Fruit fly (Drosophila melanogaster) whole organism, embryonic: Measurements from ENCODE around the gene Cep135.

Experiments used
- ATbp ChIP-seq: fragments of 200-800 bp; sonication (Bioruptor generic); optimal IDR thresholded peaks from 2 replicates; lab custom pipeline; 2017; ENCODE audit warnings: missing biosample characterization, mild to moderate bottlenecking, missing genetic modification characterization, missing genetic modification reagents
- BtbVII ChIP-seq: fragments of 200-800 bp; sonication (Bioruptor generic); optimal IDR thresholded peaks from 3 replicates; lab custom pipeline; 2017; ENCODE audit warnings: missing biosample characterization, mild to moderate bottlenecking, missing genetic modification characterization
- CG10959 ChIP-seq: fragments of 200-800 bp; sonication (Bioruptor generic); IDR thresholded peaks from 2 replicates; pipeline ENCODE4 v1.3.6; 2022; ENCODE audit warnings: missing biosample characterization, missing genetic modification characterization
- CG11696 ChIP-seq: fragments of 200-800 bp; sonication (Bioruptor generic); IDR thresholded peaks from 2 replicates; pipeline ENCODE4 v1.3.6; 2022; ENCODE audit warnings: missing biosample characterization, missing genetic modification characterization
- CG12769 ChIP-seq: fragments of 200-800 bp; sonication (Bioruptor generic); optimal IDR thresholded peaks from 2 replicates; lab custom pipeline; 2019; ENCODE audit warnings: missing biosample characterization, mild to moderate bottlenecking, missing genetic modification characterization, moderate library complexity
- CG14860 ChIP-seq: fragments of 200-800 bp; sonication (Bioruptor generic); IDR thresholded peaks from 3 replicates; pipeline ENCODE4 v1.3.6; 2022; ENCODE audit warnings: missing biosample characterization, missing genetic modification characterization; ENCODE audit not compliant: partially characterized antibody
- CG15073 ChIP-seq: fragments of 200-800 bp; sonication (Bioruptor generic); optimal IDR thresholded peaks from 2 replicates; lab custom pipeline; 2016; ENCODE audit warnings: missing biosample characterization, missing genetic modification characterization
- CG1832 ChIP-seq: fragments of 200-800 bp; sonication (Bioruptor generic); optimal IDR thresholded peaks from 2 replicates; lab custom pipeline; 2017; ENCODE audit warnings: missing biosample characterization, mild to moderate bottlenecking, missing genetic modification characterization, inconsistent platforms
- CG18599 ChIP-seq: fragments of 200-800 bp; sonication (Bioruptor generic); optimal IDR thresholded peaks from 3 replicates; lab custom pipeline; 2017; ENCODE audit warnings: missing biosample characterization, missing genetic modification characterization, mild to moderate bottlenecking, moderate library complexity, missing genetic modification reagents
- CG2712 ChIP-seq: fragments of 200-800 bp; optimal IDR thresholded peaks from 3 replicates; lab custom pipeline; 2019; ENCODE audit warnings: missing biosample characterization, mild to moderate bottlenecking, missing genetic modification characterization, moderate library complexity
- CG3163 ChIP-seq: fragments of 200-800 bp; sonication (Bioruptor generic); optimal IDR thresholded peaks from 3 replicates; lab custom pipeline; 2016; ENCODE audit warnings: missing biosample characterization, missing genetic modification characterization
- CG4404 ChIP-seq: fragments of 200-800 bp; sonication (Bioruptor generic); IDR thresholded peaks from 2 replicates; pipeline ENCODE4 v1.3.6; 2022; ENCODE audit warnings: missing biosample characterization, missing genetic modification characterization
- CG6254 ChIP-seq: fragments of 200-800 bp; sonication (Bioruptor generic); optimal IDR thresholded peaks from 3 replicates; lab custom pipeline; 2017; ENCODE audit warnings: mild to moderate bottlenecking, missing biosample characterization, missing genetic modification reagents, missing genetic modification characterization
- CG6272 ChIP-seq: fragments of 200-800 bp; sonication (Bioruptor generic); IDR thresholded peaks from 2 replicates; pipeline ENCODE4 v1.3.6; 2022; ENCODE audit warnings: missing biosample characterization, missing genetic modification characterization
- CoRest ChIP-seq: fragments of 200-800 bp; sonication (Bioruptor generic); optimal IDR thresholded peaks from 3 replicates; lab custom pipeline; 2018; ENCODE audit warnings: missing biosample characterization, mild to moderate bottlenecking, missing genetic modification characterization, moderate library complexity
- Dfd ChIP-seq, 2 experiments: fragments of >200 bp; optimal IDR thresholded peaks; 2 replicates each; lab custom pipeline; 2017; ENCODE audit warnings: missing biosample characterization in 2 of 2, missing genetic modification characterization in 2 of 2
- ERR ChIP-seq: fragments of 200-800 bp; sonication (Bioruptor generic); optimal IDR thresholded peaks from 2 replicates; lab custom pipeline; 2016; ENCODE audit warnings: missing biosample characterization, missing genetic modification characterization
- HLHmδ ChIP-seq: fragments of 200-800 bp; sonication (Bioruptor generic); optimal IDR thresholded peaks from 2 replicates; lab custom pipeline; 2018; ENCODE audit warnings: missing biosample characterization, mild to moderate bottlenecking, missing genetic modification characterization, moderate library complexity
- Hand ChIP-seq: fragments of 200-800 bp; sonication (Bioruptor generic); optimal IDR thresholded peaks from 2 replicates; lab custom pipeline; 2017; ENCODE audit warnings: mild to moderate bottlenecking, missing biosample characterization, missing genetic modification reagents, missing genetic modification characterization
- Hr51 ChIP-seq, 2 experiments: fragments of 200-800 bp; sonication (Bioruptor generic); optimal IDR thresholded peaks; 2 replicates in 1 of 2; 3 replicates in 1 of 2; lab custom pipeline; 2016 to 2018; ENCODE audit warnings: missing biosample characterization in 2 of 2, missing genetic modification characterization in 2 of 2, mild to moderate bottlenecking in 1 of 2, moderate library complexity in 1 of 2
- Oaz ChIP-seq: fragments of 200-800 bp; sonication (Bioruptor generic); IDR thresholded peaks from 2 replicates; pipeline ENCODE4 v1.3.6; 2022; ENCODE audit warnings: missing biosample characterization, missing genetic modification characterization
- Pdp1 ChIP-seq, 2 experiments: fragments of 200-800 bp; sonication (Bioruptor generic); optimal IDR thresholded peaks; 3 replicates each; lab custom pipeline; 2016; ENCODE audit warnings: missing biosample characterization in 2 of 2, missing genetic modification characterization in 2 of 2, mild to moderate bottlenecking in 1 of 2, moderate library complexity in 1 of 2
- Sox100B ChIP-seq: fragments of 200-800 bp; sonication (Bioruptor generic); optimal IDR thresholded peaks from 3 replicates; lab custom pipeline; 2018; ENCODE audit warnings: missing biosample characterization, mild to moderate bottlenecking, missing genetic modification characterization
- Spps ChIP-seq: fragments of 200-800 bp; sonication (Bioruptor generic); optimal IDR thresholded peaks from 2 replicates; lab custom pipeline; 2018; ENCODE audit warnings: missing biosample characterization, mild to moderate bottlenecking, missing genetic modification characterization
- Sry-β ChIP-seq: fragments of 200-800 bp; sonication (Bioruptor generic); optimal IDR thresholded peaks from 2 replicates; lab custom pipeline; 2018; ENCODE audit warnings: missing biosample characterization, mild to moderate bottlenecking, missing genetic modification characterization, moderate library complexity
- ash1 ChIP-seq: fragments of 200-800 bp; sonication (Bioruptor generic); optimal IDR thresholded peaks from 2 replicates; lab custom pipeline; 2018; ENCODE audit warnings: missing biosample characterization, mild to moderate bottlenecking, missing genetic modification characterization
- bab2 ChIP-seq: fragments of 200-800 bp; sonication (Bioruptor generic); optimal IDR thresholded peaks from 2 replicates; lab custom pipeline; 2016; ENCODE audit warnings: missing biosample characterization, missing genetic modification characterization
- da ChIP-seq: fragments of 200-800 bp; sonication (Bioruptor generic); optimal IDR thresholded peaks from 2 replicates; lab custom pipeline; 2016; ENCODE audit warnings: missing biosample characterization, missing genetic modification characterization
- dmrt11E ChIP-seq: fragments of 200-800 bp; sonication (Bioruptor generic); optimal IDR thresholded peaks from 3 replicates; lab custom pipeline; 2018; ENCODE audit warnings: missing biosample characterization, mild to moderate bottlenecking, missing genetic modification characterization, moderate library complexity
- dmrt99B ChIP-seq: fragments of 200-800 bp; sonication (Bioruptor generic); optimal IDR thresholded peaks from 2 replicates; lab custom pipeline; 2018; ENCODE audit warnings: missing biosample characterization, mild to moderate bottlenecking, missing genetic modification characterization, moderate library complexity
- dpn ChIP-seq, 2 experiments: fragments of 200-800 bp; sonication (Bioruptor generic); optimal IDR thresholded peaks; 3 replicates each; lab custom pipeline; 2016; ENCODE audit warnings: missing biosample characterization in 2 of 2, missing genetic modification characterization in 2 of 2
- dysf ChIP-seq: fragments of 200-800 bp; sonication (Bioruptor generic); IDR thresholded peaks from 3 replicates; pipeline ENCODE4 v1.3.6; 2022; ENCODE audit warnings: missing biosample characterization, missing genetic modification characterization
- gce ChIP-seq: fragments of 200-800 bp; sonication (Bioruptor generic); IDR thresholded peaks from 3 replicates; pipeline ENCODE4 v1.3.6; 2022; ENCODE audit warnings: missing biosample characterization, missing genetic modification characterization
- gem ChIP-seq: fragments of 200-800 bp; sonication (Bioruptor generic); optimal IDR thresholded peaks from 2 replicates; lab custom pipeline; 2019; ENCODE audit warnings: missing biosample characterization, mild to moderate bottlenecking, missing genetic modification characterization, moderate library complexity
- lilli ChIP-seq: fragments of 200-800 bp; sonication (Bioruptor generic); optimal IDR thresholded peaks from 3 replicates; lab custom pipeline; 2016; ENCODE audit warnings: missing biosample characterization, missing genetic modification characterization
- nerfin-2 ChIP-seq: fragments of 200-800 bp; sonication (Bioruptor generic); IDR thresholded peaks from 2 replicates; pipeline ENCODE4 v1.3.6; 2022; ENCODE audit warnings: missing biosample characterization, missing genetic modification characterization; ENCODE audit not compliant: partially characterized antibody
- org-1 ChIP-seq: fragments of 200-800 bp; sonication (Bioruptor generic); optimal IDR thresholded peaks from 2 replicates; lab custom pipeline; 2017; ENCODE audit warnings: missing biosample characterization, missing genetic modification characterization
- pho ChIP-seq: fragments of 200-800 bp; sonication (Bioruptor generic); optimal IDR thresholded peaks from 2 replicates; lab custom pipeline; 2016; ENCODE audit warnings: missing biosample characterization, missing genetic modification characterization
- pros ChIP-seq: fragments of 200-800 bp; sonication (Bioruptor generic); optimal IDR thresholded peaks from 3 replicates; lab custom pipeline; 2019; ENCODE audit warnings: missing biosample characterization, mild to moderate bottlenecking, missing genetic modification characterization, moderate library complexity
- psq ChIP-seq: fragments of 200-800 bp; sonication (Bioruptor generic); optimal IDR thresholded peaks from 2 replicates; lab custom pipeline; 2017; ENCODE audit warnings: missing biosample characterization, missing genetic modification characterization
- salm ChIP-seq: fragments of 200-800 bp; sonication (Bioruptor generic); optimal IDR thresholded peaks from 2 replicates; lab custom pipeline; 2018; ENCODE audit warnings: missing biosample characterization, mild to moderate bottlenecking, missing genetic modification characterization
- sens ChIP-seq: fragments of 200-800 bp; sonication (Bioruptor generic); peaks from one replicate; lab custom pipeline; 2016; ENCODE audit warnings: missing biosample characterization, missing genetic modification characterization
- sna ChIP-seq: fragments of 200-800 bp; sonication (Bioruptor generic); IDR thresholded peaks from 2 replicates; pipeline ENCODE4 v1.3.6; 2022; ENCODE audit warnings: missing biosample characterization, missing genetic modification characterization; ENCODE audit not compliant: partially characterized antibody
- tgo ChIP-seq: fragments of 200-800 bp; sonication (Bioruptor generic); IDR thresholded peaks from 3 replicates; pipeline ENCODE4 v1.3.6; 2022; ENCODE audit warnings: missing biosample characterization, missing genetic modification characterization
- trh ChIP-seq: fragments of 200-800 bp; sonication (Bioruptor generic); optimal IDR thresholded peaks from 2 replicates; lab custom pipeline; 2016; ENCODE audit warnings: missing biosample characterization, missing genetic modification characterization
- vnd ChIP-seq: fragments of 200-800 bp; sonication (Bioruptor generic); IDR thresholded peaks from 3 replicates; pipeline ENCODE4 v1.3.6; 2022; ENCODE audit warnings: missing biosample characterization, missing genetic modification characterization; ENCODE audit not compliant: partially characterized antibody
- yki ChIP-seq: fragments of >200 bp; optimal IDR thresholded peaks from 3 replicates; lab custom pipeline; 2018
- zfh1 ChIP-seq: fragments of 200-800 bp; sonication (Bioruptor generic); IDR thresholded peaks from 3 replicates; pipeline ENCODE4 v1.3.6; 2022; ENCODE audit warnings: missing biosample characterization, missing genetic modification characterization

The Cep135 gene

dm6 chr3L:15171769-15172403, 55.3 kb downstream of the Cep135 start (continued):
- no peak for TF ChIP-seq trh (GFP tag; lab: Kevin White, UChicago)
- TF ChIP-seq CG2712 (tag; lab: Kevin White, UChicago): peak; percentile 31
- TF ChIP-seq Spps (tag; lab: Kevin White, UChicago): peak; percentile 31
- TF ChIP-seq dysf (GFP tag; lab: Robert Waterston, UW): no peak
- peak; percentile 47 for TF ChIP-seq CG1832 (GFP tag; lab: Kevin White, UChicago)
- no peak for TF ChIP-seq BtbVII (GFP tag; lab: Kevin White, UChicago)
- TF ChIP-seq CG6254 (GFP tag; lab: Kevin White, UChicago): peak; percentile 46
- TF ChIP-seq Hand: no peak
- no peak for TF ChIP-seq CG6272 (GFP tag; lab: Robert Waterston, UW)
- no peak for TF ChIP-seq CG11696 (GFP tag; lab: Robert Waterston, UW)
- no peak for TF ChIP-seq org-1
- TF ChIP-seq pho (GFP tag; lab: Kevin White, UChicago): no peak
- no peak for TF ChIP-seq bab2 (GFP tag; lab: Kevin White, UChicago)
- peak; percentile 29 for TF ChIP-seq dmrt11E
- TF ChIP-seq CG15073: no peak
- no peak for TF ChIP-seq zfh1
- TF ChIP-seq Dfd (GFP tag; optimal IDR thresholded peaks at IDR 0.05; lab: Kevin White, UChicago): no peak
- peak; percentile 77 for TF ChIP-seq sens (GFP tag; lab: Kevin White, UChicago)
- peak; percentile 6 for TF ChIP-seq Sox100B (GFP tag; lab: Kevin White, UChicago)
- peak in 1 of 2 experiments; percentile 22 for TF ChIP-seq Hr51 (GFP tag; optimal IDR thresholded peaks at IDR 0.05; lab: Kevin White, UChicago)
- peak; percentile 5 for TF ChIP-seq dmrt99B
- TF ChIP-seq ATbp: peak; percentile 36
- no peak for TF ChIP-seq CG3163

- TF ChIP-seq CG10959 (GFP tag; lab: Robert Waterston, UW) (peak; percentile 10; the same call in 1 of the 2 replicates), CG12769 (no peak), psq (GFP tag; lab: Kevin White, UChicago) (no peak), Dfd (GFP tag; optimal IDR thresholded peaks at IDR 0.05; lab: Kevin White, UChicago) (no peak), sna (GFP tag; lab: Robert Waterston, UW) (no peak), Sry-β (no peak), ash1 (GFP tag; lab: Kevin White, UChicago) (no peak), pros (GFP tag; lab: Kevin White, UChicago) (no peak), HLHmδ (GFP tag; lab: Kevin White, UChicago) (no peak), sens (GFP tag; lab: Kevin White, UChicago) (peak; percentile 71), CG2712 (tag; lab: Kevin White, UChicago) (peak; percentile 7), Pdp1 (GFP tag; optimal IDR thresholded peaks at IDR 0.05; lab: Kevin White, UChicago) (peak in 1 of 2 experiments; percentile 56), CG14860 (peak; percentile 44; the same call in 1 of the 3 replicates), ERR (GFP tag; lab: Kevin White, UChicago) (no peak), lilli (GFP tag; lab: Kevin White, UChicago) (no peak), gem (tag; lab: Kevin White, UChicago) (peak; percentile 11), gce (GFP tag; lab: Robert Waterston, UW) (no peak), CoRest (tag; lab: Kevin White, UChicago) (no peak), CG18599 (GFP tag; lab: Kevin White, UChicago) (no peak), tgo (GFP tag; lab: Robert Waterston, UW) (no peak), CG4404 (no peak), CG11696 (GFP tag; lab: Robert Waterston, UW) (no peak), vnd (GFP tag; lab: Robert Waterston, UW) (no peak), Oaz (no peak), dpn (GFP tag; optimal IDR thresholded peaks at IDR 0.05; lab: Kevin White, UChicago) (no peak), nerfin-2 (GFP tag; lab: Robert Waterston, UW) (peak; percentile 38), salm (tag; lab: Kevin White, UChicago) (no peak), yki (lab: Kevin White, UChicago) (no peak), da (no peak)
These were observed 56.0 kb downstream of the Cep135 start for dm6 chr3L:15172404-15173055.
